Fruit fly (Drosophila melanogaster) whole organism, wandering third instar larva: ENCODE results near the gene CG15544.

Experiments used
- CG32264 ChIP-seq: fragments of 200-800 bp; sonication (Bioruptor generic); optimal IDR thresholded peaks from 2 replicates; lab custom pipeline; 2016; ENCODE audit warnings: missing biosample characterization, missing genetic modification characterization
- CG9705 ChIP-seq: fragments of 200-800 bp; sonication (Bioruptor generic); optimal IDR thresholded peaks from 2 replicates; lab custom pipeline; 2018; ENCODE audit warnings: missing biosample characterization, mild to moderate bottlenecking, missing genetic modification characterization
- Dfd ChIP-seq: fragments of >200 bp; optimal IDR thresholded peaks from 2 replicates; lab custom pipeline; 2017; ENCODE audit warnings: missing biosample characterization, missing genetic modification characterization
- Dif ChIP-seq: fragments of 200-275, 200-300 bp; sonication (Bioruptor generic); optimal IDR thresholded peaks from 2 replicates; lab custom pipeline; 2018; ENCODE audit warnings: missing biosample characterization, missing genetic modification characterization; ENCODE audit not compliant: partially characterized antibody
- GATAd ChIP-seq: sonication (Bioruptor generic); optimal IDR thresholded peaks from 2 replicates; lab custom pipeline; 2016; ENCODE audit warnings: missing biosample characterization, missing genetic modification characterization
- HLH106 ChIP-seq: fragments of 200-800 bp; optimal IDR thresholded peaks from 3 replicates; lab custom pipeline; 2019; ENCODE audit warnings: missing biosample characterization, mild to moderate bottlenecking, missing genetic modification characterization, moderate library complexity
- Hnf4 ChIP-seq: fragments of 200-800 bp; sonication (Bioruptor generic); optimal IDR thresholded peaks from 2 replicates; lab custom pipeline; 2016; ENCODE audit warnings: missing biosample characterization, mild to moderate bottlenecking, missing genetic modification characterization
- Hr83 ChIP-seq: fragments of 200-300 bp; sonication (Bioruptor generic); optimal IDR thresholded peaks from 2 replicates; lab custom pipeline; 2016; ENCODE audit warnings: missing biosample characterization, mild to moderate bottlenecking, missing genetic modification characterization, moderate library complexity; ENCODE audit not compliant: poor library complexity, severe bottlenecking
- Jra ChIP-seq: sonication (Bioruptor generic); optimal IDR thresholded peaks from 2 replicates; lab custom pipeline; 2016; ENCODE audit warnings: missing biosample characterization, missing genetic modification characterization
- Mio ChIP-seq: sonication (Bioruptor generic); optimal IDR thresholded peaks from 2 replicates; lab custom pipeline; 2016; ENCODE audit warnings: missing biosample characterization, missing genetic modification characterization
- Myc ChIP-seq: fragments of >200 bp; optimal IDR thresholded peaks from 2 replicates; lab custom pipeline; 2017
- OdsH ChIP-seq: fragments of 200-800 bp; sonication (Bioruptor generic); optimal IDR thresholded peaks from 2 replicates; lab custom pipeline; 2016; ENCODE audit warnings: missing biosample characterization, mild to moderate bottlenecking, missing genetic modification characterization
- Rel ChIP-seq, 2 experiments: fragments of 200-800 bp; sonication (Bioruptor generic) in 1 of 2; optimal IDR thresholded peaks; 2 replicates in 1 of 2; 3 replicates in 1 of 2; lab custom pipeline; 2016 to 2019; ENCODE audit warnings: mild to moderate bottlenecking in 2 of 2, missing biosample characterization in 2 of 2, missing genetic modification characterization in 2 of 2, moderate library complexity in 1 of 2
- Sp1 ChIP-seq: fragments of 200-800 bp; sonication (Bioruptor generic); optimal IDR thresholded peaks from 3 replicates; lab custom pipeline; 2019; ENCODE audit warnings: missing biosample characterization, mild to moderate bottlenecking, missing genetic modification characterization, moderate library complexity
- Vsx2 ChIP-seq: fragments of 200-300, 225-300 bp; sonication (Bioruptor generic); optimal IDR thresholded peaks from 2 replicates; lab custom pipeline; 2018; ENCODE audit warnings: missing biosample characterization, missing genetic modification characterization; ENCODE audit not compliant: partially characterized antibody
- br ChIP-seq: fragments of 200-800 bp; sonication (Bioruptor generic); optimal IDR thresholded peaks from 2 replicates; lab custom pipeline; 2016; ENCODE audit warnings: missing biosample characterization, missing genetic modification characterization
- brk ChIP-seq: fragments of 200-800 bp; sonication (Bioruptor generic); optimal IDR thresholded peaks from 2 replicates; lab custom pipeline; 2016; ENCODE audit warnings: missing biosample characterization, mild to moderate bottlenecking, missing genetic modification characterization
- dl ChIP-seq, 2 experiments: fragments of 175-275, 200-275 bp in 1 of 2; fragments of 200-275 bp in 1 of 2; sonication (Bioruptor generic); optimal IDR thresholded peaks; lab custom pipeline; 2018; ENCODE audit warnings: mild to moderate bottlenecking in 2 of 2, missing biosample characterization in 2 of 2, missing genetic modification characterization in 2 of 2, moderate library complexity in 2 of 2; ENCODE audit not compliant: partially characterized antibody in 2 of 2, insufficient read depth in 1 of 2
- dmrt93B ChIP-seq: fragments of 200-800 bp; sonication (Bioruptor generic); optimal IDR thresholded peaks from 2 replicates; lab custom pipeline; 2018; ENCODE audit warnings: missing biosample characterization, mild to moderate bottlenecking, missing genetic modification characterization
- dsf ChIP-seq: sonication (Bioruptor generic); optimal IDR thresholded peaks from 2 replicates; lab custom pipeline; 2016; ENCODE audit warnings: missing biosample characterization, missing genetic modification characterization, borderline replicate concordance
- foxo ChIP-seq, 2 experiments: fragments of 200-800 bp; sonication (Bioruptor generic); optimal IDR thresholded peaks; 2 replicates in 1 of 2; 3 replicates in 1 of 2; lab custom pipeline; 2016 to 2017; ENCODE audit warnings: missing biosample characterization in 2 of 2, missing genetic modification characterization in 2 of 2
- fru ChIP-seq: fragments of 200-800 bp; sonication (Bioruptor generic); optimal IDR thresholded peaks from 3 replicates; lab custom pipeline; 2016; ENCODE audit warnings: missing biosample characterization, mild to moderate bottlenecking, missing genetic modification characterization
- h ChIP-seq: fragments of 200-800 bp; sonication (Bioruptor generic); optimal IDR thresholded peaks from 3 replicates; lab custom pipeline; 2016; ENCODE audit warnings: missing biosample characterization, mild to moderate bottlenecking, missing genetic modification characterization
- jim ChIP-seq: fragments of 175-275, 200-325 bp; sonication (Bioruptor generic); optimal IDR thresholded peaks from 2 replicates; lab custom pipeline; 2016; ENCODE audit warnings: missing biosample characterization, mild to moderate bottlenecking, missing genetic modification characterization
- lola ChIP-seq: fragments of >200 bp; optimal IDR thresholded peaks from 2 replicates; lab custom pipeline; 2017; ENCODE audit warnings: missing biosample characterization, missing genetic modification characterization
- pan ChIP-seq: fragments of >200 bp; optimal IDR thresholded peaks from 2 replicates; lab custom pipeline; 2017
- psq ChIP-seq: fragments of 200-800 bp; sonication (Bioruptor generic); optimal IDR thresholded peaks from 3 replicates; lab custom pipeline; 2017; ENCODE audit warnings: missing biosample characterization, mild to moderate bottlenecking, missing genetic modification characterization, moderate library complexity
- rgr ChIP-seq: fragments of 200-800 bp; sonication (Bioruptor generic); optimal IDR thresholded peaks from 3 replicates; lab custom pipeline; 2016; ENCODE audit warnings: missing biosample characterization, mild to moderate bottlenecking, missing genetic modification characterization
- sage ChIP-seq: fragments of 200-800 bp; sonication (Bioruptor generic); optimal IDR thresholded peaks from 2 replicates; lab custom pipeline; 2016; ENCODE audit warnings: missing biosample characterization, mild to moderate bottlenecking, missing genetic modification characterization
- sv ChIP-seq: fragments of 200-800 bp; sonication (Bioruptor generic); optimal IDR thresholded peaks from 3 replicates; lab custom pipeline; 2016; ENCODE audit warnings: missing biosample characterization, missing genetic modification characterization
- tai ChIP-seq: sonication (Bioruptor generic); optimal IDR thresholded peaks from 2 replicates; lab custom pipeline; 2016; ENCODE audit warnings: missing biosample characterization, missing genetic modification characterization
- usp ChIP-seq: fragments of >200 bp; optimal IDR thresholded peaks from 2 replicates; lab custom pipeline; 2017; ENCODE audit warnings: missing biosample characterization, missing genetic modification characterization
- woc ChIP-seq: sonication (Bioruptor generic); optimal IDR thresholded peaks from 2 replicates; lab custom pipeline; 2016; ENCODE audit warnings: missing biosample characterization, mild to moderate bottlenecking, missing genetic modification characterization

The CG15544 gene

DNA sequence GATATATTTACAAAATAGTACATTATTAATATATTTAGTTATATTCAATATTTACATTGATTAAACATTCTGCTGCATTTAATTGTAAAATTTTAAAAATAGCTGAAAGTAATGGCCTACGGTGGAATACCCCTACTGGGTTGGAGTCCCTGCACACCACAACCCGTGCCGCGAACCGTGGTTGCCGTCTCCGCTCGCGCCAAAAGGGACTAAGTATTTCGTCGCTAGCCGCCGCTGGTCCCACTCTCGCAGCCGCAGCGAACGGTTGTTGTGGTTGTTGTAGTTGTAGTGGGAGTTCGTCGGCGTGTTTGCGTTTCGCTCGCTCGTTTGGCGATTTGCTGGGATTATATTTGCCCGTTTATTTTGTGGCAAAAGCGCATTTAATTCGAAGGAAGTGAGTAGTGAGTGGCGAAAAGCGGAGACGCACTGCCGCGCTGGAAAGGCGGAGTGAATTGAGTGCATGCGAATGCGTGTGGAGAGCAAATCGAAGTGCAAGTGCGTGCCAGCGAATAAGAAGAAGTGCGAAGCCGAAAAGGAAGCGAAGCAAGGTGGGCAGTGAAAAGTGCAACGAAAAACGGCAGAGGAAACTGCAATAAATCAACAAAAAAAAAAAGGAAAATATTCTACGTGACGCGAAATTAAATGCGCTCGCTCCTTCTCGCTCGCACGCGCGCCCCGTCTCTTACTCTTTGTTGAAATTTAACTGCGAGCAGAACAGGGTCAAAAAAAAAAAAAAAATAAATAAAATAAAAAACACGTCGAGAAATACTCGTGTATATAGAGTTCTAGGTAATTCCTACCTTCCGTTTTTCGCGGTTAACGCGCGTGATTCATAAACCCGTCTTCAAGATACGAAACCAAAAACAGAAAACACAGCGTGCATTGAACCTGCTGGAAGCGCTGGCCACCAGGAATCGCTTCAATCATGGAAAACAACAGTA lies 19.0 kb upstream of the CG15544 start, which contains the start of gene cindr:
Gene cindr (plus strand): TSS at position 272 of the 941 bp plus-strand sequence.
- TF ChIP-seq rgr (GFP tag; lab: Kevin White, UChicago) = peak; percentile 21
- TF ChIP-seq foxo (GFP tag; optimal IDR thresholded peaks at IDR 0.05; lab: Kevin White, UChicago) = peak in 1 of 2 experiments; percentile 5
- TF ChIP-seq psq (GFP tag; lab: Kevin White, UChicago) = peak; percentile 92
- TF ChIP-seq Rel (GFP tag; optimal IDR thresholded peaks at IDR 0.05; lab: Kevin White, UChicago) = no peak
- peak; percentile 59 for TF ChIP-seq Rel (tag; optimal IDR thresholded peaks at IDR 0.05; lab: Kevin White, UChicago)
- TF ChIP-seq lola = no peak
- peak; percentile 41 for TF ChIP-seq Hr83 (GFP tag; lab: Kevin White, UChicago)
- TF ChIP-seq Myc (lab: Kevin White, UChicago) = peak; percentile 54
- no peak for TF ChIP-seq Hnf4
- no peak for TF ChIP-seq sage (GFP tag; lab: Kevin White, UChicago)
- TF ChIP-seq tai (GFP tag; lab: Kevin White, UChicago) = no peak
- peak; percentile 39 for TF ChIP-seq HLH106 (tag; lab: Kevin White, UChicago)
- TF ChIP-seq dmrt93B (GFP tag; lab: Kevin White, UChicago) = peak; percentile 7
- TF ChIP-seq Sp1 (GFP tag; lab: Kevin White, UChicago) = peak; percentile 58
- peak; percentile 25 for TF ChIP-seq fru (GFP tag; lab: Kevin White, UChicago)
- TF ChIP-seq jim (GFP tag; lab: Kevin White, UChicago) = no peak
- peak; percentile 24 for TF ChIP-seq sv (GFP tag; lab: Kevin White, UChicago)
- TF ChIP-seq CG32264 (GFP tag; lab: Kevin White, UChicago) = no peak
- TF ChIP-seq h (GFP tag; lab: Kevin White, UChicago) = peak; percentile 15
- TF ChIP-seq Dif (GFP tag; lab: Kevin White, UChicago) = peak; percentile 36
- TF ChIP-seq Jra (GFP tag; lab: Kevin White, UChicago) = peak; percentile 54
- no peak for TF ChIP-seq dl (GFP tag; optimal IDR thresholded peaks at IDR 0.05; lab: Kevin White, UChicago; ENCODE audit: insufficient read depth in 1 of 2, partially characterized antibody in 2 of 2)
- peak; percentile 37 for TF ChIP-seq brk (GFP tag; lab: Kevin White, UChicago)
- peak; percentile 26 for TF ChIP-seq CG9705
- TF ChIP-seq Vsx2 = no peak

dm6 chr3R:30809287-30809933 lies 18.2 kb upstream of the CG15544 start:
- peak; percentile 14 for TF ChIP-seq woc (GFP tag; lab: Kevin White, UChicago)
- no peak for TF ChIP-seq dsf (GFP tag; lab: Kevin White, UChicago)
- TF ChIP-seq Vsx2 = no peak
- TF ChIP-seq lola = no peak

dm6 chr3R:30810274-30810813 lies 17.3 kb upstream of the CG15544 start:
- no peak for TF ChIP-seq pan (lab: Kevin White, UChicago)
- TF ChIP-seq Dfd (GFP tag; lab: Kevin White, UChicago) = no peak
- TF ChIP-seq rgr (GFP tag; lab: Kevin White, UChicago) = no peak

- peak; percentile 33 for TF ChIP-seq sage (GFP tag; lab: Kevin White, UChicago)
- peak; percentile 78 for TF ChIP-seq tai (GFP tag; lab: Kevin White, UChicago)
- peak; percentile 82 for TF ChIP-seq rgr (GFP tag; lab: Kevin White, UChicago)
- peak; percentile 68 for TF ChIP-seq Sp1 (GFP tag; lab: Kevin White, UChicago)
- TF ChIP-seq h (GFP tag; lab: Kevin White, UChicago) = peak; percentile 84
- TF ChIP-seq dl (GFP tag; optimal IDR thresholded peaks at IDR 0.05; lab: Kevin White, UChicago; ENCODE audit: insufficient read depth in 1 of 2, partially characterized antibody in 2 of 2) = no peak
- peak; percentile 14 for TF ChIP-seq Rel (GFP tag; optimal IDR thresholded peaks at IDR 0.05; lab: Kevin White, UChicago)
- peak; percentile 74 for TF ChIP-seq Rel (tag; optimal IDR thresholded peaks at IDR 0.05; lab: Kevin White, UChicago)
- TF ChIP-seq CG32264 (GFP tag; lab: Kevin White, UChicago) = peak; percentile 48
- TF ChIP-seq usp (GFP tag; lab: Kevin White, UChicago) = no peak
- TF ChIP-seq psq (GFP tag; lab: Kevin White, UChicago) = peak; percentile 50
- TF ChIP-seq fru (GFP tag; lab: Kevin White, UChicago) = peak; percentile 77
- no peak for TF ChIP-seq Dfd (GFP tag; lab: Kevin White, UChicago)
- peak; percentile 58 for TF ChIP-seq woc (GFP tag; lab: Kevin White, UChicago)
- peak; percentile 81 for TF ChIP-seq br
- TF ChIP-seq GATAd = no peak
- TF ChIP-seq jim (GFP tag; lab: Kevin White, UChicago) = no peak
- peak; percentile 43 for TF ChIP-seq dmrt93B (GFP tag; lab: Kevin White, UChicago)
- TF ChIP-seq foxo (GFP tag; optimal IDR thresholded peaks at IDR 0.05; lab: Kevin White, UChicago) = peak; percentile 81 to 85
- TF ChIP-seq brk (GFP tag; lab: Kevin White, UChicago) = peak; percentile 80
- TF ChIP-seq Hnf4 = peak; percentile 68
- TF ChIP-seq Dif (GFP tag; lab: Kevin White, UChicago) = no peak
- TF ChIP-seq OdsH = peak; percentile 73
- TF ChIP-seq Mio (GFP tag; lab: Kevin White, UChicago) = no peak
- TF ChIP-seq pan (lab: Kevin White, UChicago) = no peak
- TF ChIP-seq HLH106 (tag; lab: Kevin White, UChicago) = peak; percentile 75
- no peak for TF ChIP-seq CG9705
- TF ChIP-seq Jra (GFP tag; lab: Kevin White, UChicago) = peak; percentile 59
Measured at dm6 chr3R:30811300-30812022, 16.2 kb upstream of the CG15544 start.
